Worm (Caenorhabditis elegans) whole organism, young adult: ENCODE results near the gene rpap-2.
A peak's percentile ranks its signal among the peaks of the same experiment; 100 is the strongest.

Source experiments
- B0035.1 ChIP-seq: sonication (generic microtip); optimal IDR thresholded peaks from 2 replicates; lab custom pipeline; 2016; ENCODE audit warnings: missing genetic modification characterization, mild to moderate bottlenecking, missing compliant biosample characterization, missing genotype, missing genetic modification reagents
- B0261.1 ChIP-seq: sonication (generic microtip); optimal IDR thresholded peaks from 2 replicates; lab custom pipeline; 2016; ENCODE audit warnings: mild to moderate bottlenecking, missing genetic modification characterization, moderate library complexity, missing compliant biosample characterization
- F10E7.11 ChIP-seq: sonication (generic microtip); optimal IDR thresholded peaks from 2 replicates; lab custom pipeline; 2017; ENCODE audit warnings: mild to moderate bottlenecking, missing genetic modification characterization, moderate library complexity, missing compliant biosample characterization
- F23B12.7 ChIP-seq: sonication (generic microtip); optimal IDR thresholded peaks from 2 replicates; lab custom pipeline; 2017; ENCODE audit warnings: missing genetic modification characterization, mild to moderate bottlenecking, missing compliant biosample characterization, antibody characterized with exemption, moderate library complexity; ENCODE audit not compliant: insufficient read depth
- F37B4.10 ChIP-seq: fragments of 200-800 bp; sonication (Bioruptor generic); IDR thresholded peaks from 2 replicates; pipeline ENCODE4 v1.3.6; 2022; ENCODE audit warnings: missing genetic modification characterization, missing compliant biosample characterization
- F39B2.1 ChIP-seq: fragments of 200-800 bp; sonication (Bioruptor generic); IDR thresholded peaks from 2 replicates; pipeline ENCODE4 v1.3.6; 2022; ENCODE audit warnings: missing genetic modification reagents, missing genetic modification characterization, missing compliant biosample characterization
- K11D2.4 ChIP-seq: fragments of 200-800 bp; sonication (Bioruptor generic); IDR thresholded peaks from 2 replicates; pipeline ENCODE4 v1.3.6; 2022; ENCODE audit warnings: missing genetic modification reagents, missing genetic modification characterization, missing compliant biosample characterization
- Y53G8AR.9 ChIP-seq: fragments of 200-800 bp; sonication (Bioruptor generic); conservative IDR thresholded peaks from 2 replicates; pipeline ENCODE4 v1.3.6; 2022; ENCODE audit warnings: missing genetic modification reagents, missing genetic modification characterization, missing compliant biosample characterization
- Y95B8A.8 ChIP-seq: fragments of 200-800 bp; sonication (Bioruptor generic); IDR thresholded peaks from 2 replicates; pipeline ENCODE4 v1.3.6; 2022; ENCODE audit warnings: missing genetic modification reagents, missing genetic modification characterization, missing compliant biosample characterization
- aptf-2 ChIP-seq: fragments of 200-800 bp; sonication (Bioruptor generic); conservative IDR thresholded peaks from 2 replicates; pipeline ENCODE4 v1.3.6; 2022; ENCODE audit warnings: missing genetic modification reagents, missing genetic modification characterization, missing compliant biosample characterization
- aptf-3 ChIP-seq: fragments of 200-800 bp; sonication (Bioruptor generic); IDR thresholded peaks from 2 replicates; pipeline ENCODE4 v1.3.6; 2022; ENCODE audit warnings: missing genetic modification characterization, missing compliant biosample characterization
- attf-3 ChIP-seq: fragments of 200-800 bp; sonication (Bioruptor generic); conservative IDR thresholded peaks from 2 replicates; pipeline ENCODE4 v1.3.6; 2022; ENCODE audit warnings: missing genetic modification reagents, missing genetic modification characterization, missing compliant biosample characterization
- attf-5 ChIP-seq: fragments of 200-800 bp; sonication (Bioruptor generic); optimal IDR thresholded peaks from 2 replicates; lab custom pipeline; 2018; ENCODE audit warnings: mild to moderate bottlenecking, missing genetic modification characterization, missing compliant biosample characterization
- bed-1 ChIP-seq: fragments of 200-800 bp; sonication (Bioruptor generic); IDR thresholded peaks from 2 replicates; pipeline ENCODE4 v1.3.6; 2022; ENCODE audit warnings: missing genetic modification reagents, missing genetic modification characterization, missing compliant biosample characterization
- cebp-1 ChIP-seq, 2 experiments: fragments of 200-800 bp in 1 of 2; sonication (Bioruptor generic) in 1 of 2; sonication (generic microtip) in 1 of 2; IDR thresholded peaks in 1 of 2; optimal IDR thresholded peaks in 1 of 2; 2 replicates each; pipeline versions ENCODE4 v1.3.6 to Lab custom; 2017 to 2022; ENCODE audit warnings: missing compliant biosample characterization in 2 of 2, missing genetic modification characterization in 2 of 2, mild to moderate bottlenecking in 1 of 2, missing genetic modification reagents in 1 of 2, moderate library complexity in 1 of 2
- ceh-100 ChIP-seq: fragments of 200-800 bp; sonication (Bioruptor generic); IDR thresholded peaks from 2 replicates; pipeline ENCODE4 v1.3.6; 2022; ENCODE audit warnings: missing genetic modification reagents, missing genetic modification characterization, missing compliant biosample characterization
- ceh-27 ChIP-seq: fragments of 200-800 bp; sonication (Bioruptor generic); optimal IDR thresholded peaks from 2 replicates; lab custom pipeline; 2018; ENCODE audit warnings: mild to moderate bottlenecking, missing genetic modification characterization, moderate library complexity, missing compliant biosample characterization
- ceh-40 ChIP-seq: fragments of 200-800 bp; sonication (Bioruptor generic); IDR thresholded peaks from 2 replicates; pipeline ENCODE4 v1.3.6; 2022; ENCODE audit warnings: missing genetic modification characterization, missing compliant biosample characterization
- ceh-91 ChIP-seq: fragments of 200-800 bp; sonication (Bioruptor generic); IDR thresholded peaks from 2 replicates; pipeline ENCODE4 v1.3.6; 2022; ENCODE audit warnings: missing genetic modification reagents, missing genetic modification characterization, missing compliant biosample characterization
- chd-7 ChIP-seq: sonication (generic microtip); optimal IDR thresholded peaks from 2 replicates; lab custom pipeline; 2016; ENCODE audit warnings: mild to moderate bottlenecking, missing genetic modification characterization, moderate library complexity, missing compliant biosample characterization
- dpff-1 ChIP-seq: sonication (generic microtip); optimal IDR thresholded peaks from 2 replicates; lab custom pipeline; 2017; ENCODE audit warnings: mild to moderate bottlenecking, missing genetic modification characterization, missing compliant biosample characterization
- dpl-1 ChIP-seq: fragments of 150-350 bp; optimal IDR thresholded peaks from 2 replicates; lab custom pipeline; 2014; ENCODE audit warnings: missing biosample characterization, missing genetic modification reagents, missing genetic modification characterization
- egl-44 ChIP-seq: fragments of 200-800 bp; sonication (Bioruptor generic); IDR thresholded peaks from 2 replicates; pipeline ENCODE4 v1.3.6; 2022; ENCODE audit warnings: missing genetic modification reagents, missing genetic modification characterization, missing compliant biosample characterization
- ets-4 ChIP-seq: fragments of 200-800 bp; sonication (Bioruptor generic); optimal IDR thresholded peaks from 2 replicates; lab custom pipeline; 2018; ENCODE audit warnings: mild to moderate bottlenecking, missing genetic modification characterization, missing compliant biosample characterization
- fkh-3 ChIP-seq: sonication (generic microtip); optimal IDR thresholded peaks from 2 replicates; lab custom pipeline; 2016; ENCODE audit warnings: mild to moderate bottlenecking, missing genetic modification characterization, missing compliant biosample characterization
- hmg-20 ChIP-seq: fragments of 200-800 bp; sonication (Bioruptor generic); IDR thresholded peaks from 2 replicates; pipeline ENCODE4 v1.3.6; 2022; ENCODE audit warnings: missing genetic modification reagents, missing genetic modification characterization, missing compliant biosample characterization
- hrde-1 ChIP-seq: sonication (generic microtip); optimal IDR thresholded peaks from 2 replicates; lab custom pipeline; 2016; ENCODE audit warnings: missing genetic modification characterization, mild to moderate bottlenecking, missing compliant biosample characterization, moderate library complexity, missing genotype, missing genetic modification reagents, borderline replicate concordance
- lin-26 ChIP-seq: fragments of 200-800 bp; sonication (Bioruptor generic); IDR thresholded peaks from 2 replicates; pipeline ENCODE4 v1.3.6; 2022; ENCODE audit warnings: missing genetic modification reagents, missing genetic modification characterization, missing compliant biosample characterization
- lsl-1 ChIP-seq: fragments of 200-800 bp; sonication (Bioruptor generic); optimal IDR thresholded peaks from 2 replicates; lab custom pipeline; 2018; ENCODE audit warnings: mild to moderate bottlenecking, missing genetic modification characterization, moderate library complexity, missing compliant biosample characterization
- mes-4 ChIP-seq: sonication (generic microtip); optimal IDR thresholded peaks from 2 replicates; lab custom pipeline; 2016; ENCODE audit warnings: missing genotype, missing genetic modification characterization, missing compliant biosample characterization
- mxl-1 ChIP-seq: sonication (generic microtip); optimal IDR thresholded peaks from 2 replicates; lab custom pipeline; 2016; ENCODE audit warnings: missing genetic modification characterization, missing compliant biosample characterization
- nhr-27 ChIP-seq: fragments of 200-800 bp; sonication (Bioruptor generic); optimal IDR thresholded peaks from 2 replicates; lab custom pipeline; 2018; ENCODE audit warnings: mild to moderate bottlenecking, missing genetic modification characterization, moderate library complexity, missing compliant biosample characterization
- rec-8 ChIP-seq, 2 experiments: sonication (generic microtip); optimal IDR thresholded peaks; 2 replicates each; lab custom pipeline; 2016; ENCODE audit warnings: mild to moderate bottlenecking in 2 of 2, missing genetic modification characterization in 2 of 2, missing genetic modification reagents in 2 of 2, missing genotype in 2 of 2, missing biosample characterization in 1 of 2, missing compliant biosample characterization in 1 of 2, moderate library complexity in 1 of 2
- repo-1 ChIP-seq: sonication (generic microtip); optimal IDR thresholded peaks from 2 replicates; lab custom pipeline; 2017; ENCODE audit warnings: mild to moderate bottlenecking, missing genetic modification characterization, missing compliant biosample characterization
- snpc-1.1 ChIP-seq: sonication (generic microtip); optimal IDR thresholded peaks from 2 replicates; lab custom pipeline; 2017; ENCODE audit warnings: missing genetic modification characterization, mild to moderate bottlenecking, missing compliant biosample characterization, antibody characterized with exemption, moderate library complexity, missing genotype, missing genetic modification reagents; ENCODE audit not compliant: insufficient read depth
- snpc-1.3 ChIP-seq: sonication (generic microtip); optimal IDR thresholded peaks from 2 replicates; lab custom pipeline; 2017; ENCODE audit warnings: missing genetic modification characterization, mild to moderate bottlenecking, missing compliant biosample characterization, antibody characterized with exemption, moderate library complexity, missing genotype, missing genetic modification reagents; ENCODE audit not compliant: insufficient read depth
- somi-1 ChIP-seq: fragments of 200-800 bp; sonication (Bioruptor generic); optimal IDR thresholded peaks from 2 replicates; lab custom pipeline; 2018; ENCODE audit warnings: mild to moderate bottlenecking, missing genetic modification characterization, missing compliant biosample characterization
- tbx-9 ChIP-seq: sonication (generic microtip); optimal IDR thresholded peaks from 2 replicates; lab custom pipeline; 2016; ENCODE audit warnings: borderline replicate concordance, missing genetic modification characterization, inconsistent platforms, missing compliant biosample characterization
- tlf-1 ChIP-seq: fragments of 200-800 bp; sonication (Bioruptor generic); optimal IDR thresholded peaks from 2 replicates; lab custom pipeline; 2018; ENCODE audit warnings: mild to moderate bottlenecking, missing genetic modification characterization, missing compliant biosample characterization
- unc-62 ChIP-seq: fragments of 150-350 bp; optimal IDR thresholded peaks from 2 replicates; lab custom pipeline; 2014; ENCODE audit warnings: missing biosample characterization, missing genetic modification reagents, missing genetic modification characterization
- zim-3 ChIP-seq: sonication (generic microtip); optimal IDR thresholded peaks from 2 replicates; lab custom pipeline; 2017; ENCODE audit warnings: mild to moderate bottlenecking, missing genetic modification characterization, moderate library complexity, missing compliant biosample characterization
- ztf-18 ChIP-seq: sonication (generic microtip); optimal IDR thresholded peaks from 2 replicates; lab custom pipeline; 2016; ENCODE audit warnings: missing genotype, mild to moderate bottlenecking, missing genetic modification characterization, missing compliant biosample characterization
- ztf-25 ChIP-seq: fragments of 200-800 bp; sonication (Bioruptor generic); IDR thresholded peaks from 2 replicates; pipeline ENCODE4 v1.3.6; 2022; ENCODE audit warnings: missing genetic modification reagents, missing genetic modification characterization, missing compliant biosample characterization
- ztf-28 ChIP-seq: fragments of 200-800 bp; sonication (Bioruptor generic); IDR thresholded peaks from 2 replicates; pipeline ENCODE4 v1.3.6; 2022; ENCODE audit warnings: missing genetic modification reagents, missing genetic modification characterization, missing compliant biosample characterization

Gene rpap-2

ce11 chrIII:8937571-8937970 lies 30.2 kb upstream of the rpap-2 start (continued):
- TF ChIP-seq tlf-1: peak; percentile 35
- peak; percentile 34 for TF ChIP-seq B0035.1 (tag; lab: Kevin White, UChicago)
- TF ChIP-seq zim-3: peak; percentile 71
- TF ChIP-seq repo-1 (tag; lab: Kevin White, UChicago): no peak
- no peak; the same call in 1 of the 2 replicates for TF ChIP-seq Y53G8AR.9
- TF ChIP-seq mes-4 (tag; lab: Kevin White, UChicago): peak; percentile 38
- peak; percentile 50; the same call in 1 of the 2 replicates for TF ChIP-seq hmg-20
- no peak for TF ChIP-seq tbx-9 (tag; lab: Kevin White, UChicago)
- no peak for TF ChIP-seq F37B4.10
- 0 out of 2 replicates have a peak, but pooled peaks have one; percentile 55 for TF ChIP-seq Y95B8A.8 (GFP tag; lab: Robert Waterston, UW)
- peak; percentile 63 to 87 for TF ChIP-seq rec-8 (tag; optimal IDR thresholded peaks at IDR 0.05; lab: Kevin White, UChicago)
- peak; percentile 86 for TF ChIP-seq ztf-18 (tag; lab: Kevin White, UChicago)
- TF ChIP-seq fkh-3: peak; percentile 66
- TF ChIP-seq K11D2.4 (GFP tag; lab: Robert Waterston, UW): no peak; the same call in 1 of the 2 replicates
- TF ChIP-seq nhr-27 (tag; lab: Kevin White, UChicago): peak; percentile 27
- peak; percentile 83 for TF ChIP-seq B0261.1
- peak; percentile 65 for TF ChIP-seq ceh-100 (GFP tag; lab: Robert Waterston, UW)
- peak; percentile 67 for TF ChIP-seq mxl-1 (tag; lab: Kevin White, UChicago)
- peak; percentile 72 for TF ChIP-seq snpc-1.3 (tag; lab: Kevin White, UChicago)
- no peak for TF ChIP-seq chd-7 (tag; lab: Kevin White, UChicago)
- TF ChIP-seq ztf-28 (GFP tag; lab: Robert Waterston, UW): no peak
- TF ChIP-seq F23B12.7: peak; percentile 65
- peak; percentile 60 for TF ChIP-seq lsl-1
- peak; percentile 84; the same call in 1 of the 2 replicates for TF ChIP-seq ztf-25 (GFP tag; lab: Robert Waterston, UW)
- peak; percentile 77 for TF ChIP-seq ceh-27
- 0 out of 2 replicates have a peak, but pooled peaks have one; percentile 73 for TF ChIP-seq bed-1 (GFP tag; lab: Robert Waterston, UW)
- TF ChIP-seq snpc-1.1: peak; percentile 35
- 0 out of 2 replicates have a peak, but pooled peaks have one; percentile 37 for TF ChIP-seq egl-44 (GFP tag; lab: Robert Waterston, UW)

- TF ChIP-seq unc-62 (GFP tag; lab: Kevin White, UChicago) (no peak), ceh-91 (GFP tag; lab: Robert Waterston, UW) (no peak), snpc-1.1 (no peak), hrde-1 (no peak), ceh-40 (GFP tag; lab: Robert Waterston, UW) (no peak), dpff-1 (tag; lab: Kevin White, UChicago) (no peak), cebp-1 (GFP tag; IDR thresholded peaks at IDR 0.05; lab: Robert Waterston, UW) (no peak), cebp-1 (tag; optimal IDR thresholded peaks at IDR 0.05; lab: Kevin White, UChicago) (no peak), repo-1 (tag; lab: Kevin White, UChicago) (no peak), dpl-1 (no peak), lin-26 (GFP tag; lab: Robert Waterston, UW) (no peak), attf-5 (GFP tag; lab: Kevin White, UChicago) (no peak), F10E7.11 (no peak), ets-4 (GFP tag; lab: Kevin White, UChicago) (no peak), F39B2.1 (no peak), ztf-28 (GFP tag; lab: Robert Waterston, UW) (no peak), attf-3 (GFP tag; lab: Robert Waterston, UW) (no peak), aptf-3 (GFP tag; lab: Robert Waterston, UW) (no peak), aptf-2 (GFP tag; lab: Robert Waterston, UW) (no peak), somi-1 (GFP tag; lab: Kevin White, UChicago) (no peak)
Measured at ce11 chrIII:8944357-8944756, 23.4 kb upstream of the rpap-2 start, which contains the start of gene dhrr-1. Gene dhrr-1, plus strand, starts transcription at chrIII:8944657.
